Worm (Caenorhabditis elegans): ENCODE results near the gene fcd-2.

Gene fcd-2

ce11 chrIV:15056081-15056586 lies 30.6 kb downstream of the fcd-2 start, which contains the start of gene Y41E3.19:
Y41E3.19 (plus strand) TSS chrIV:15056131.
- TF ChIP-seq ces-1 (GFP tag; optimal IDR thresholded peaks at IDR 0.05) (no peak), efl-1 (optimal IDR thresholded peaks at IDR 0.05) (no peak), efl-1 (GFP tag; optimal IDR thresholded peaks at IDR 0.05 in 1 of 2) (peak in 1 of 2 experiments; percentile 2)

DNA sequence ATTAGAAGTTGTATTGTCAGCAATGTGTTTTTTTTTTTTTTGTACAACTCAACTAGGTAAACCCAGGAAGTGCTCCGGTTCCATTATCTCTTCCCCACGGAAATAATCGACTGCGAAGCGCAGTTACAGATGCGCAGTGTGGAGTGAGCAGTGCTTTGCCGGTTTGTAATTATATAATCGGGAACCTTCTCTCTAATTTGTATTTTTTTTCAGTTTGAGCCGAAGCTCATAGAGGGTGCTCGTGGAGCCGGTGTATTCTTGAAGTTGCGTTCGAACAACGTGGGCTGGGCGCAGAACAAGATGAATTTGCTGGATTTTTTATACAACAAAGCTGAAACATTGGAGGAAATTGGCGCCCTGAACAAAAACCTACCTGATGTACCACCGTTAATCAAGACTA lies 32.5 kb downstream of the fcd-2 start, which contains the start of gene Y41E3.13:
Gene Y41E3.13 (plus strand): TSS at position 301 of the 400 bp plus-strand sequence.
- no peak for TF ChIP-seq elt-3 (tag; optimal IDR thresholded peaks at IDR 0.05)
- TF ChIP-seq nhr-19 (GFP tag; conservative IDR thresholded peaks at IDR 0.05) = no peak
- no peak for TF ChIP-seq ces-1 (GFP tag; optimal IDR thresholded peaks at IDR 0.05)
- TF ChIP-seq nhr-85 (tag) = no peak
- no peak for TF ChIP-seq hlh-17 (GFP tag; optimal IDR thresholded peaks at IDR 0.05; ENCODE audit: borderline replicate concordance)
- no peak for TF ChIP-seq snpc-4 (tag; optimal IDR thresholded peaks at IDR 0.05)
- no peak for TF ChIP-seq lin-15B (tag; optimal IDR thresholded peaks at IDR 0.05)
- no peak for TF ChIP-seq ceh-88 (GFP tag; IDR thresholded peaks at IDR 0.05)
- TF ChIP-seq pax-3 (tag; optimal IDR thresholded peaks at IDR 0.05) = no peak
- no peak for TF ChIP-seq zip-4 (GFP tag; optimal IDR thresholded peaks at IDR 0.05)
- no peak for TF ChIP-seq blmp-1 (tag; optimal IDR thresholded peaks at IDR 0.05)
- no peak for TF ChIP-seq jun-1 (tag; optimal IDR thresholded peaks at IDR 0.05)
- no peak for TF ChIP-seq nhr-28 (tag; optimal IDR thresholded peaks at IDR 0.05)
- TF ChIP-seq lin-13 (GFP tag; optimal IDR thresholded peaks at IDR 0.05) = no peak
- no peak for TF ChIP-seq sox-4 (tag; optimal IDR thresholded peaks at IDR 0.05)
- TF ChIP-seq mdl-1 (tag; optimal IDR thresholded peaks at IDR 0.05) = no peak
- TF ChIP-seq fkh-8 (tag; optimal IDR thresholded peaks at IDR 0.05) = no peak
- no peak for TF ChIP-seq unc-62 (GFP tag; optimal IDR thresholded peaks at IDR 0.05)
- TF ChIP-seq unc-30 (tag; optimal IDR thresholded peaks at IDR 0.05) = no peak
- no peak for TF ChIP-seq C34B4.2 (tag; optimal IDR thresholded peaks at IDR 0.05)

DNA sequence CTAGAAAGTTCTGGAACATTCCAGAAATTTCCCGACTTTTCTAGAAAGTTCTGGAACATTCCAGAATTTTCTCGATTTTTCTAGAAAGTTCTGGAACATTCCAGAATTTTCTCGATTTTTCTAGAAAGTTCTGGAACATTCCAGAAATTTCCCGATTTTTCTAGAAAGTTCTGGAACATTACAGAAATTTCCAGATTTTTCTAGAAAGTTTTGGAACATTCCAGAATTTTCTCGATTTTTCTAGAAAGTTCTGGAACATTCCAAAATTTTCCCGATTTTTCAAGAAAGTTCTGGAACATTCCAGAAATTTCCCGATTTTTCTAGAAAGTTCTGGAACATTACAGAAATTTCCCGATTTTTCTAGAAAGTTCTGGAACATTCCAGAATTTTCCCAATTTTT lies 33.6 kb downstream of the fcd-2 start:
- TF ChIP-seq unc-98 (GFP tag; IDR thresholded peaks at IDR 0.05) = peak; percentile 78

ce11 chrIV:15063789-15064188 lies 38.3 kb downstream of the fcd-2 start:
- no peak for TF ChIP-seq tbx-2 (tag; optimal IDR thresholded peaks at IDR 0.05)
- no peak for TF ChIP-seq sup-37 (GFP tag; optimal IDR thresholded peaks at IDR 0.05)
- TF ChIP-seq nhr-28 (tag; optimal IDR thresholded peaks at IDR 0.05) = no peak
- TF ChIP-seq nhr-85 (tag) = no peak
- TF ChIP-seq lsy-2 (tag; optimal IDR thresholded peaks at IDR 0.05) = no peak
- TF ChIP-seq ztf-4 (tag; optimal IDR thresholded peaks at IDR 0.05) = no peak
- no peak for TF ChIP-seq fos-1 (tag; optimal IDR thresholded peaks at IDR 0.05)
- no peak for TF ChIP-seq zag-1 (tag; optimal IDR thresholded peaks at IDR 0.05)
- TF ChIP-seq sptf-1 (tag; optimal IDR thresholded peaks at IDR 0.05) = no peak
- TF ChIP-seq lin-15B (tag; optimal IDR thresholded peaks at IDR 0.05) = no peak
- no peak for TF ChIP-seq isw-1 (GFP tag; IDR thresholded peaks at IDR 0.05)
- TF ChIP-seq swsn-7 (tag; optimal IDR thresholded peaks at IDR 0.05) = no peak
- no peak for TF ChIP-seq mef-2 (tag; optimal IDR thresholded peaks at IDR 0.05)
- TF ChIP-seq fkh-10 (GFP tag; optimal IDR thresholded peaks at IDR 0.05) = no peak
- no peak for TF ChIP-seq zip-4 (GFP tag; optimal IDR thresholded peaks at IDR 0.05)
- no peak for TF ChIP-seq nhr-90 (tag; optimal IDR thresholded peaks at IDR 0.05; ENCODE audit: poor library complexity)
- no peak for TF ChIP-seq lin-14 (GFP tag; optimal IDR thresholded peaks at IDR 0.05)
- no peak for TF ChIP-seq C04F5.9 (tag; optimal IDR thresholded peaks at IDR 0.05)
- TF ChIP-seq pag-3 (tag; optimal IDR thresholded peaks at IDR 0.05; ENCODE audit: borderline replicate concordance, insufficient read depth) = no peak
- TF ChIP-seq nhr-71 (tag; optimal IDR thresholded peaks at IDR 0.05) = no peak
